Fruit fly (Drosophila melanogaster) whole organism, embryonic: Measurements from ENCODE around the gene Dup99B.

Experiments
- CG9437 ChIP-seq: fragments of 200-800 bp; sonication (Bioruptor generic); optimal IDR thresholded peaks from 2 replicates; lab custom pipeline; 2018; ENCODE audit warnings: missing biosample characterization, mild to moderate bottlenecking, missing genetic modification characterization
- cas ChIP-seq: fragments of 200-800 bp; sonication (Bioruptor generic); IDR thresholded peaks from 2 replicates; pipeline ENCODE4 v1.3.6; 2022; ENCODE audit warnings: missing biosample characterization, missing genetic modification characterization
- grau ChIP-seq: fragments of 200-800 bp; optimal IDR thresholded peaks from 3 replicates; lab custom pipeline; 2019; ENCODE audit warnings: missing biosample characterization, mild to moderate bottlenecking, missing genetic modification characterization, moderate library complexity
- hbn ChIP-seq: fragments of 200-800 bp; sonication (Bioruptor generic); IDR thresholded peaks from 2 replicates; pipeline ENCODE4 v1.3.6; 2022; ENCODE audit warnings: missing biosample characterization, missing genetic modification characterization; ENCODE audit not compliant: partially characterized antibody
- ind ChIP-seq: fragments of 200-800 bp; sonication (Bioruptor generic); optimal IDR thresholded peaks from 3 replicates; lab custom pipeline; 2016; ENCODE audit warnings: missing biosample characterization, missing genetic modification characterization
- nau ChIP-seq: fragments of 200-800 bp; sonication (Bioruptor generic); optimal IDR thresholded peaks from 3 replicates; lab custom pipeline; 2017; ENCODE audit warnings: missing biosample characterization, mild to moderate bottlenecking, missing genetic modification characterization, missing genetic modification reagents

- TF ChIP-seq CG9437 (no peak), grau (tag; lab: Kevin White, UChicago) (no peak), cas (GFP tag; lab: Robert Waterston, UW) (no peak), ind (GFP tag; lab: Kevin White, UChicago) (no peak), hbn (GFP tag; lab: Robert Waterston, UW) (no peak), nau (no peak)
Measured at dm6 chr3R:29756153-29756552, 41.0 kb upstream of the Dup99B start.
